Worm (Caenorhabditis elegans): ENCODE data around the gene clr-1.

Gene clr-1

DNA sequence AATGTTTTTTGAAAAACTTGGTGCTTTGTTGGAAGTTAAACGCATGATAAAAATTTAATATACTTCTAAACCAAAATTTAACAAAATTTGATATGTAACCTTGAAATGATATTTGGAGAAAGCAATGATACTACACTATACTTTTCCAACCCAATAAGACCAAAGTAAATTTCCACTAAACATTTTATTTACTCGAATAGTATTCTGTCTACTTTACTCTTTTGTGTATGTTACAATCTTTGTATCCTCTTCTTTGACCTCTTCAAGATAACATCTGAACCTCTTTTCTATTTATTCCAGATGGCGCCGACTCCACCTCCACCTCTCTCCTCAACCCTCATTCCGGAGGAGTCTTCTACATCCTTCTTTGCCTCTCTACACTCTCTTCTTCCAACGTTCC is 12.6 kb upstream of the clr-1 start, which contains the start of gene dhs-5:
dhs-5 (plus strand) TSS at position 301 of the 400 bp plus-strand sequence.
- TF ChIP-seq nhr-2 (tag; optimal IDR thresholded peaks at IDR 0.05) (no peak), ztf-11 (tag; optimal IDR thresholded peaks at IDR 0.05) (no peak), drap-1 (GFP tag; optimal IDR thresholded peaks at IDR 0.05) (no peak), ceh-83 (GFP tag; optimal IDR thresholded peaks at IDR 0.05) (no peak), ces-1 (GFP tag; optimal IDR thresholded peaks at IDR 0.05) (no peak), M03D4.4 (tag; optimal IDR thresholded peaks at IDR 0.05) (no peak), snpc-4 (tag; optimal IDR thresholded peaks at IDR 0.05) (no peak), lin-13 (tag; optimal IDR thresholded peaks at IDR 0.05) (no peak), unc-39 (tag; optimal IDR thresholded peaks at IDR 0.05) (no peak), tbx-8 (GFP tag; optimal IDR thresholded peaks at IDR 0.05) (no peak), ham-2 (GFP tag; optimal IDR thresholded peaks at IDR 0.05) (no peak), blmp-1 (tag; optimal IDR thresholded peaks at IDR 0.05) (no peak), bed-3 (GFP tag; optimal IDR thresholded peaks at IDR 0.05) (no peak), hlh-1 (tag; optimal IDR thresholded peaks at IDR 0.05) (no peak), unc-120 (tag; optimal IDR thresholded peaks at IDR 0.05; ENCODE audit: poor library complexity, severe bottlenecking) (no peak), sptf-1 (tag; optimal IDR thresholded peaks at IDR 0.05) (no peak), unc-62 (GFP tag; optimal IDR thresholded peaks at IDR 0.05) (no peak), mls-2 (tag; optimal IDR thresholded peaks at IDR 0.05) (no peak), nhr-76 (tag; optimal IDR thresholded peaks at IDR 0.05) (no peak)

DNA sequence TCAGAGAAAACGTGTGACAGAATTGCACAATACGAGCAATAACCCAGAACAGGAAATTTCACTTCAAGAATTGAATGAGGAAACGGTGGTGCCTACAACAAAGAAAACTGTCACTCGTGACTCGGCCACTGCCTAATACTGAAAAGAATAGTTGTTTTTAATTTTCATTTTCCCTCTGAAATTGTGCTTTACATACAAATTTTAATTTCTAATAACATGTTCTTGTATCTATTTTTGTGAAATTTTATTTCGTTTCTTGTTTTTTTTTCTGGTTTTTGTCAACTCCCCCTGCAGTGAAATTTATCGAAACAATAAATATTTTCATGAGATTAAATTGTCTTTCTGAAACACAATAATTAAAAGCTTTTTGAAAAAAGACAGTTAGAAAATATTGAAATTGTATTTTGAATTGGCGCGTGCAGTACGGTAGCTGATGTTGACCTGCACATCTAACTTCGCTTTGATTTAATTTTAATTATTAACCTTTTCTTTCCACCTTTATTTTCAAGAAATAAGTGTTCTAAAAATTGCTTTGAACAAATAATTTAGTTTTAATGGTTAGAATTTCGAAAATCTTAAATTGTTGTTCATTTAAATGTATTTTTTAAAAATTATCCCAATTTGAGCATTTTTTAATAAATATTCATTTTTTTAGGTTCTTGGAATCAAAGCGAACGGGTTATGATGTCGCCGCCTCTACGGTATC is 10.4 kb upstream of the clr-1 start, which contains the start of gene daz-1:
daz-1 (plus strand) TSS at position 656 of the 706 bp plus-strand sequence.
- no peak for TF ChIP-seq hlh-1 (tag; optimal IDR thresholded peaks at IDR 0.05)
- TF ChIP-seq nhr-237 (tag; optimal IDR thresholded peaks at IDR 0.05) = no peak
- no peak for TF ChIP-seq ham-2 (GFP tag; optimal IDR thresholded peaks at IDR 0.05)
- no peak for TF ChIP-seq mls-2 (tag; optimal IDR thresholded peaks at IDR 0.05)
- TF ChIP-seq sem-2 (GFP tag; optimal IDR thresholded peaks at IDR 0.05) = no peak
- no peak for TF ChIP-seq nhr-12 (tag; optimal IDR thresholded peaks at IDR 0.05)
- no peak for TF ChIP-seq mep-1 (tag; optimal IDR thresholded peaks at IDR 0.05)
- no peak for TF ChIP-seq elt-3 (tag; optimal IDR thresholded peaks at IDR 0.05)
- no peak for TF ChIP-seq drap-1 (GFP tag; optimal IDR thresholded peaks at IDR 0.05)

DNA sequence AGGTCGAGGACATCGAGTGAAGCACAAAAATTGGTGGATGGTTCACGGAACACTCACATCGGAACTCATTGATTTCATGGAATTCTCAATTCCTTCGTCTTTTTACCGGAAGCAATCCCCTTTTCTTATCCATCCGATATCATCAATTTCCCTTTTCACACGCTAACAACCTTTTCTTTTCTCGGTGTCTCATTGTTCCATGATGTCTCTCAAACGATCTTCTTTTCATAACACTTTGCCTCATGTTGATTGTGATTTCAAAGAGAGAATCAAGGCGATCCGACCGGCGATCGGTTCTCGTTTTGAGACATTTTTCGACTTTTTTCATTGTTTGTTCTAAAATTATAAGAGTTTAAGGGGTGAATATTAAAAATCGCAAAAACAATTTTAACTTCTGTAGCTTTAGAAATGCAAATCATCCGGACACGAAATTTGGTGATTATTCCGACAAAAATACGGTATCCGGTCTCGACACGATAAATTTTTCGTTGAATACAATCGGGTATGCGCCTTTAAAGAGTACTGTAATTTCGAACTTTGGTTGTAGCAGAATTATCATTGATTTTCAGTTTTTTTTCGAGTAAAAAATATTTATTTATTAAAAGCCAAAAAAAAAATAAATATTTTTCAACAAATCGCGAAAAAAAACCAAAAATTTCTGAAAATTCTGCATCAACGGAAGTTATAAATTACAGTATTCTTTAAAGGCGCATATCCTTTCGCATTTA is 7.3 kb upstream of the clr-1 start:
- TF ChIP-seq blmp-1 (tag; optimal IDR thresholded peaks at IDR 0.05) (peak; percentile 61), tbx-8 (GFP tag; optimal IDR thresholded peaks at IDR 0.05) (no peak)

DNA sequence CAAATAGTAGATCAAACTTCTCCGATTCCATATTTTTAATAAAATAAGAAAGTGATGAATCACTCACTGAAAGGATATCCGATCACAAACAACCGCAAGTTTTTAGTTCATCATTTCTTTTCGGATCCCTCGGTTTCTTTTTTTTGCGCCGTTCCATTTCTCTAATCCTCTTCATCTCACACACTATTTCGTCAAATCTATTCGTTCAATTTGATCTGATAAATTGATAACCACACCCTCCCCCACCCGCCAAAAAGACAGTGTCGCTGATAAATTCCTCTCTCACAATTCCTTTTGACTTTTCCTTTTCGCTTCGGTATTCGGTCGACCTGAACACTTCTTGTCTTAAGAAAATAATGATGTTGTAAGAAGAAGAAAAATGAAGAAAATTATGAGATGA is 6.6 kb upstream of the clr-1 start:
- no peak for TF ChIP-seq zip-8 (tag; optimal IDR thresholded peaks at IDR 0.05)

DNA sequence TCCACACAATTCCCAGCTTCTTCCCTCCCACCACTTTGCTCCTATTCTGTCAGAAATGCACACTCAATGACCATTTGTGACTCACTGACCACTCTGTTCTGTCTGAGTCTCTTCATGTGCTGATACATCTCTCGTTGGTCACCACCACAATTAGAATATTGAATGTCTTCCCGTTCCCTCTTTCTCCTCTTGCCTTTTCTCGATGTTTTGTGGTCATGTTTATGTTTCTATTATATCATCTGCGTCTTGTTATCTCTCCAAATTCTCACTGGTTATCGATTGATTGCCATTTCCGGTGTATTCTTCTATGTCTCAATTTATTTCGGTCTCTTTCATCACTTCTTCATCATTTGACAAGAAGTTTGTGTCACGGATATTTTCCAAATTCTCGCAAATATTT is 5.2 kb upstream of the clr-1 start:
- TF ChIP-seq lin-32 (GFP tag; optimal IDR thresholded peaks at IDR 0.05) = no peak
- TF ChIP-seq snpc-4 (tag; optimal IDR thresholded peaks at IDR 0.05) = no peak
- TF ChIP-seq lsy-2 (tag; optimal IDR thresholded peaks at IDR 0.05) = no peak
- no peak for TF ChIP-seq ztf-11 (tag; optimal IDR thresholded peaks at IDR 0.05)
- TF ChIP-seq nhr-12 (tag; optimal IDR thresholded peaks at IDR 0.05) = no peak
- TF ChIP-seq mls-2 (tag; optimal IDR thresholded peaks at IDR 0.05) = peak; percentile 46
- TF ChIP-seq ham-2 (GFP tag; optimal IDR thresholded peaks at IDR 0.05) = no peak
- no peak for TF ChIP-seq M03D4.4 (tag; optimal IDR thresholded peaks at IDR 0.05)
- TF ChIP-seq mep-1 (tag; optimal IDR thresholded peaks at IDR 0.05) = peak; percentile 37
- TF ChIP-seq nhr-2 (tag; optimal IDR thresholded peaks at IDR 0.05) = no peak
- TF ChIP-seq zip-8 (tag; optimal IDR thresholded peaks at IDR 0.05) = no peak
- no peak for TF ChIP-seq drap-1 (GFP tag; optimal IDR thresholded peaks at IDR 0.05)
- no peak for TF ChIP-seq sptf-1 (tag; optimal IDR thresholded peaks at IDR 0.05)
- no peak for TF ChIP-seq hlh-1 (tag; optimal IDR thresholded peaks at IDR 0.05)
- TF ChIP-seq nhr-28 (tag; optimal IDR thresholded peaks at IDR 0.05) = no peak
- no peak for TF ChIP-seq cnd-1 (tag; optimal IDR thresholded peaks at IDR 0.05)
- no peak for TF ChIP-seq unc-39 (tag; optimal IDR thresholded peaks at IDR 0.05)
- TF ChIP-seq unc-62 (GFP tag; optimal IDR thresholded peaks at IDR 0.05) = peak; percentile 14
- peak; percentile 74 for TF ChIP-seq ces-1 (GFP tag; optimal IDR thresholded peaks at IDR 0.05)
- TF ChIP-seq sem-2 (GFP tag; optimal IDR thresholded peaks at IDR 0.05) = no peak
- TF ChIP-seq bed-3 (GFP tag; optimal IDR thresholded peaks at IDR 0.05) = no peak
- no peak for TF ChIP-seq flh-1 (GFP tag; optimal IDR thresholded peaks at IDR 0.05)
- TF ChIP-seq pha-4 (tag; optimal IDR thresholded peaks at IDR 0.05) = no peak
- TF ChIP-seq lin-13 (tag; optimal IDR thresholded peaks at IDR 0.05) = no peak
- TF ChIP-seq blmp-1 (tag; optimal IDR thresholded peaks at IDR 0.05) = no peak
- no peak for TF ChIP-seq ceh-43 (GFP tag; optimal IDR thresholded peaks at IDR 0.05)
- no peak for TF ChIP-seq tbx-8 (GFP tag; optimal IDR thresholded peaks at IDR 0.05)
- TF ChIP-seq ceh-39 (tag; optimal IDR thresholded peaks at IDR 0.05) = no peak
- TF ChIP-seq elt-3 (tag; optimal IDR thresholded peaks at IDR 0.05) = no peak

Data from whole organism, mixed stage, embryonic.